Fruit fly (Drosophila melanogaster): ENCODE data around the gene JIL-1.

The JIL-1 gene

dm6 chr3L:11089805-11090440 lies 3.1 kb downstream of the JIL-1 start:
- TF ChIP-seq Jra (GFP tag; optimal IDR thresholded peaks at IDR 0.05): peak; percentile 8
- no peak for TF ChIP-seq N (GFP tag; optimal IDR thresholded peaks at IDR 0.05)
- TF ChIP-seq Myc (optimal IDR thresholded peaks at IDR 0.05): no peak
- TF ChIP-seq Rel (GFP tag; optimal IDR thresholded peaks at IDR 0.05): no peak
- TF ChIP-seq Rel (tag; optimal IDR thresholded peaks at IDR 0.05): no peak
- TF ChIP-seq h (GFP tag; optimal IDR thresholded peaks at IDR 0.05): peak; percentile 81
- no peak for TF ChIP-seq Hr78 (GFP tag; optimal IDR thresholded peaks at IDR 0.05)
- TF ChIP-seq usp (GFP tag; optimal IDR thresholded peaks at IDR 0.05): no peak
- no peak for TF ChIP-seq Dif (GFP tag; optimal IDR thresholded peaks at IDR 0.05; ENCODE audit: partially characterized antibody)
- no peak for TF ChIP-seq pan (optimal IDR thresholded peaks at IDR 0.05)
- TF ChIP-seq dl (GFP tag; optimal IDR thresholded peaks at IDR 0.05; ENCODE audit: insufficient read depth in 1 of 2, partially characterized antibody in 2 of 2): no peak
- TF ChIP-seq Mio (GFP tag; optimal IDR thresholded peaks at IDR 0.05): no peak
- TF ChIP-seq sage (GFP tag; optimal IDR thresholded peaks at IDR 0.05): peak; percentile 42
- no peak for TF ChIP-seq Dfd (GFP tag; optimal IDR thresholded peaks at IDR 0.05)
- peak; percentile 55 for TF ChIP-seq jim (GFP tag; optimal IDR thresholded peaks at IDR 0.05)
- peak; percentile 47 for TF ChIP-seq Hnf4 (GFP tag; optimal IDR thresholded peaks at IDR 0.05)
- peak; percentile 13 for TF ChIP-seq CG32264 (GFP tag; optimal IDR thresholded peaks at IDR 0.05)
- TF ChIP-seq tai (GFP tag; optimal IDR thresholded peaks at IDR 0.05): peak; percentile 78
- peak; percentile 40 for TF ChIP-seq brk (GFP tag; optimal IDR thresholded peaks at IDR 0.05)
- peak in 1 of 2 experiments; percentile 84 for TF ChIP-seq foxo (GFP tag; optimal IDR thresholded peaks at IDR 0.05)
- TF ChIP-seq rgr (GFP tag; optimal IDR thresholded peaks at IDR 0.05): peak; percentile 74
- peak; percentile 90 for TF ChIP-seq sv (GFP tag; optimal IDR thresholded peaks at IDR 0.05)
- TF ChIP-seq GATAd (GFP tag; optimal IDR thresholded peaks at IDR 0.05): peak; percentile 25
- no peak for TF ChIP-seq Abd-B (GFP tag; optimal IDR thresholded peaks at IDR 0.05)
- no peak for TF ChIP-seq CG9705 (GFP tag; optimal IDR thresholded peaks at IDR 0.05)
- no peak for TF ChIP-seq CrebA (GFP tag; optimal IDR thresholded peaks at IDR 0.05; ENCODE audit: borderline replicate concordance)
- peak; percentile 76 for TF ChIP-seq Sp1 (GFP tag; optimal IDR thresholded peaks at IDR 0.05)
- peak; percentile 74 for TF ChIP-seq ey (GFP tag; optimal IDR thresholded peaks at IDR 0.05)
- peak; percentile 6 for TF ChIP-seq dmrt93B (GFP tag; optimal IDR thresholded peaks at IDR 0.05)
- no peak for TF ChIP-seq Vsx2 (GFP tag; optimal IDR thresholded peaks at IDR 0.05; ENCODE audit: partially characterized antibody)
- TF ChIP-seq dsf (GFP tag; optimal IDR thresholded peaks at IDR 0.05; ENCODE audit: borderline replicate concordance): no peak
- TF ChIP-seq HLH106 (tag; optimal IDR thresholded peaks at IDR 0.05): peak; percentile 54
- TF ChIP-seq woc (GFP tag; optimal IDR thresholded peaks at IDR 0.05): peak; percentile 68
- TF ChIP-seq psq (GFP tag; optimal IDR thresholded peaks at IDR 0.05): peak; percentile 79
- no peak for TF ChIP-seq lola (GFP tag; optimal IDR thresholded peaks at IDR 0.05)
- TF ChIP-seq Hr83 (GFP tag; optimal IDR thresholded peaks at IDR 0.05; ENCODE audit: poor library complexity, severe bottlenecking): peak; percentile 96
- TF ChIP-seq OdsH (GFP tag; optimal IDR thresholded peaks at IDR 0.05): peak; percentile 80
- peak; percentile 72 for TF ChIP-seq fru (GFP tag; optimal IDR thresholded peaks at IDR 0.05)
- TF ChIP-seq br (GFP tag; optimal IDR thresholded peaks at IDR 0.05): peak; percentile 70

- TF ChIP-seq Rel (GFP tag; optimal IDR thresholded peaks at IDR 0.05) (no peak), Rel (tag; optimal IDR thresholded peaks at IDR 0.05) (no peak), Myc (optimal IDR thresholded peaks at IDR 0.05) (no peak), HLH106 (tag; optimal IDR thresholded peaks at IDR 0.05) (no peak), Sp1 (GFP tag; optimal IDR thresholded peaks at IDR 0.05) (no peak), pan (optimal IDR thresholded peaks at IDR 0.05) (no peak), Dif (GFP tag; optimal IDR thresholded peaks at IDR 0.05; ENCODE audit: partially characterized antibody) (no peak)
Observed at dm6 chr3L:11085810-11086209, 7.2 kb downstream of the JIL-1 start.
